Worm (Caenorhabditis elegans) whole organism, L2 larva: ENCODE results near the gene dnj-15.

Experiments
- R02D3.7 ChIP-seq: fragments of 150-350 bp; optimal IDR thresholded peaks from 2 replicates; lab custom pipeline; 2014; ENCODE audit warnings: missing biosample characterization, missing genetic modification characterization
- lin-39 ChIP-seq: fragments of 150-350 bp; optimal IDR thresholded peaks from 2 replicates; lab custom pipeline; 2014; ENCODE audit warnings: missing biosample characterization, missing genetic modification reagents, missing genetic modification characterization
- nhr-129 ChIP-seq: fragments of 150-350 bp; optimal IDR thresholded peaks from 2 replicates; lab custom pipeline; 2014; ENCODE audit warnings: missing biosample characterization, missing genetic modification characterization

DNA sequence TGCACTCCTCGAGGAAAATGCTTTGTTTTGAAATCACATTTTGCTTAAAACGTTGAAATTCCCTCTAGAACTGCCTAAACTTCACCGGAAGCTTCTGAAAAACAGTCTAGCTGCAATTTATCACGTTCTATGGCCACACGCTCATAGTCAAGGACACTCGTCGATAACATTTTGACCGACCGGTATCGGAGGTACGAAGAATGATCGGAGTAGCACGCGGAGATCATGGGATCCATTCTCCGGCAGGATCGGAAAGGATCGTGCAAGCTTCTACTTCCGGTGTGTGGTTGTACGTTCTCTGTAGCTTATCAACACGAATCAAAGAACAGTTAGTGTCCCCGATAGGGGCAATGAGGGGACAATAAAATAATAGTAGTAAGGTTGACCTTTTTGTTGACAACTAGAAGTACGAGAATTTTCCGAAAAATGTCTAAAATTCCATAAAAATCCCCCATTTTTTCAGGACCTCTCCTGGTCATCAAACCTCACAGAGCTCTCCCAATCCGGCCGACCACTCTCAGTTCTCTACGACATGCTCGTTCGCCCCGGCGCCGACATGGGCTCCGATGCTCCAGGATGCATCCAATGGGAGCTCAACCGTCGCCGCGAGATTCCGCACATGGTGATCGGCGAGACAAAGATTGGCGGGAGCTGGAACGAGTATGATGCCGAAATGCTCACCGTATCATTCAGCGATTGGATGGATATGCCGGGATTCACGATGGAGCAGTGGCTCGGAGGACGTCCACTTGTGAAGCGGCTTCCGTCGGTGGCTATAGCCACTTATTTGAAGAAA lies 40.1 kb downstream of the dnj-15 start:
- no peak for TF ChIP-seq lin-39
- no peak for TF ChIP-seq R02D3.7 (tag; lab: Kevin White, UChicago)
- no peak for TF ChIP-seq nhr-129 (tag; lab: Kevin White, UChicago)
